Worm (Caenorhabditis elegans): ENCODE results near the gene ptr-19.

DNA sequence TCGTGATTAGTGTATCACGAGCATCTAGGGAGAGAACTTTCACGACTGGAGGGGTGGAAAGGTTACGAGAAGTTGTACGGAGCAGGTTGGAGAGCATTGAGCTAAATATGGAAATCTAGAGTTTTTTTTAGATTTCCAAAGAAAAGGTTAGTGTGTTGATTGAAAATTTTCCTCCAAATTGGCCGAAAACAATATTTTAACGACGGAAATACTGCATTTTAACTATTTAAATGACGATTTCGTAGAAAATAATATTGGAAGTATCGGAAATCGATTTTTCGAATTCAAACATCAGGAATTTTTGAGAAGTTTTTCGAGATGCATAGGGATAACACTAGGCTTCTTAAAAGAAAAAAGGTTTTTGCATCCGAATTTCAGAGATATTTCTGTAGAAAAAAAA, 23.2 kb upstream of the ptr-19 start, which contains the start of gene K01G5.10:
- TF ChIP-seq ham-2 (GFP tag; optimal IDR thresholded peaks at IDR 0.05) (no peak), M03D4.4 (tag; optimal IDR thresholded peaks at IDR 0.05) (no peak), mep-1 (tag; optimal IDR thresholded peaks at IDR 0.05) (no peak), unc-39 (tag; optimal IDR thresholded peaks at IDR 0.05) (no peak), nhr-12 (tag; optimal IDR thresholded peaks at IDR 0.05) (no peak), ces-1 (GFP tag; optimal IDR thresholded peaks at IDR 0.05) (no peak), nhr-237 (tag; optimal IDR thresholded peaks at IDR 0.05) (no peak), mab-5 (tag; optimal IDR thresholded peaks at IDR 0.05) (no peak), unc-62 (GFP tag; optimal IDR thresholded peaks at IDR 0.05) (no peak)

All from whole organism, mixed stage, embryonic.